Worm (Caenorhabditis elegans) whole organism, L4 larva: Measurements from ENCODE around the gene D1005.6.

Experiments used
- D1046.2 ChIP-seq: fragments of 200-800 bp; sonication (Bioruptor generic); IDR thresholded peaks from 2 replicates; pipeline ENCODE4 v1.3.6; 2022; ENCODE audit warnings: missing genetic modification characterization, missing compliant biosample characterization
- F26F4.8 ChIP-seq: fragments of 200-800 bp; sonication (Bioruptor generic); conservative IDR thresholded peaks from 2 replicates; pipeline ENCODE4 v1.3.6; 2022; ENCODE audit warnings: missing genetic modification characterization, missing compliant biosample characterization
- R02D3.7 ChIP-seq: fragments of 150-350 bp; sonication (generic microtip); optimal IDR thresholded peaks from 3 replicates; lab custom pipeline; 2014; ENCODE audit warnings: missing biosample characterization, missing genetic modification characterization
- Y5F2A.4 ChIP-seq: fragments of 200-800 bp; sonication (Bioruptor generic); optimal IDR thresholded peaks from 2 replicates; lab custom pipeline; 2018; ENCODE audit warnings: mild to moderate bottlenecking, missing genetic modification characterization, missing compliant biosample characterization
- Y75B8A.6 ChIP-seq: fragments of 200-800 bp; sonication (Bioruptor generic); IDR thresholded peaks from 2 replicates; pipeline ENCODE4 v1.3.6; 2022; ENCODE audit warnings: missing genetic modification reagents, missing genetic modification characterization, missing compliant biosample characterization
- aha-1 ChIP-seq: fragments of 150-350 bp; peaks from one replicate; lab custom pipeline; 2014; ENCODE audit warnings: missing biosample characterization, missing genetic modification characterization
- ama-1 ChIP-seq: fragments of 150-350 bp; optimal IDR thresholded peaks from 2 replicates; lab custom pipeline; 2014; ENCODE audit warnings: inconsistent platforms, mixed read lengths
- ceh-20 ChIP-seq: fragments of 200-800 bp; sonication (Bioruptor generic); IDR thresholded peaks from 2 replicates; pipeline ENCODE4 v1.3.6; 2022; ENCODE audit warnings: missing genetic modification reagents, missing genetic modification characterization, missing compliant biosample characterization
- ceh-28 ChIP-seq: fragments of 150-350 bp; optimal IDR thresholded peaks from 2 replicates; lab custom pipeline; 2014; ENCODE audit warnings: missing biosample characterization, missing genetic modification reagents, missing genetic modification characterization
- ceh-44 ChIP-seq: fragments of 200-800 bp; sonication (Bioruptor generic); IDR thresholded peaks from 2 replicates; pipeline ENCODE4 v1.3.6; 2022; ENCODE audit warnings: missing genetic modification reagents, missing genetic modification characterization, missing compliant biosample characterization
- ceh-62 ChIP-seq: sonication (generic microtip); optimal IDR thresholded peaks from 2 replicates; lab custom pipeline; 2017; ENCODE audit warnings: missing biosample characterization, missing genetic modification characterization
- cey-2 ChIP-seq: sonication (generic microtip); optimal IDR thresholded peaks from 3 replicates; lab custom pipeline; 2017; ENCODE audit warnings: missing genetic modification characterization, mild to moderate bottlenecking, missing compliant biosample characterization, antibody characterized with exemption, borderline replicate concordance; ENCODE audit not compliant: insufficient read depth
- daf-16 ChIP-seq, 3 experiments: sonication (generic microtip); optimal IDR thresholded peaks; 2 replicates each; lab custom pipeline; 2016 to 2017; ENCODE audit warnings: missing genetic modification characterization in 3 of 3, missing genetic modification reagents in 3 of 3, mild to moderate bottlenecking in 2 of 3, missing compliant biosample characterization in 2 of 3, missing biosample characterization in 1 of 3, moderate library complexity in 1 of 3
- daf-19 ChIP-seq: fragments of 200-800 bp; sonication (Bioruptor generic); conservative IDR thresholded peaks from 2 replicates; pipeline ENCODE4 v1.3.6; 2022; ENCODE audit warnings: missing genetic modification characterization, missing compliant biosample characterization
- daf-8 ChIP-seq: fragments of 200-800 bp; sonication (Bioruptor generic); IDR thresholded peaks from 2 replicates; pipeline ENCODE4 v1.3.6; 2022; ENCODE audit warnings: missing genetic modification characterization, missing compliant biosample characterization
- dmd-6 ChIP-seq: fragments of 200-800 bp; sonication (Bioruptor generic); IDR thresholded peaks from 2 replicates; pipeline ENCODE4 v1.3.6; 2022; ENCODE audit warnings: missing genetic modification reagents, missing genetic modification characterization, missing compliant biosample characterization
- dmd-9 ChIP-seq: fragments of 200-800 bp; sonication (Bioruptor generic); IDR thresholded peaks from 2 replicates; pipeline ENCODE4 v1.3.6; 2022; ENCODE audit warnings: missing genetic modification reagents, missing genetic modification characterization, missing compliant biosample characterization
- dve-1 ChIP-seq: sonication (generic microtip); optimal IDR thresholded peaks from 2 replicates; lab custom pipeline; 2017; ENCODE audit warnings: antibody characterized with exemption, mild to moderate bottlenecking, missing genetic modification characterization, missing compliant biosample characterization; ENCODE audit not compliant: insufficient read depth
- egl-27 ChIP-seq: sonication (generic microtip); optimal IDR thresholded peaks from 3 replicates; lab custom pipeline; 2017; ENCODE audit warnings: missing biosample characterization, missing genetic modification reagents, missing genetic modification characterization
- egl-43 ChIP-seq: fragments of 200-800 bp; sonication (Bioruptor generic); IDR thresholded peaks from 2 replicates; pipeline ENCODE4 v1.3.6; 2022; ENCODE audit warnings: missing genetic modification reagents, missing genetic modification characterization, missing compliant biosample characterization
- fos-1 ChIP-seq: fragments of 150-350 bp; optimal IDR thresholded peaks from 2 replicates; lab custom pipeline; 2014; ENCODE audit warnings: missing biosample characterization, missing genetic modification characterization
- gei-8 ChIP-seq: fragments of 200-800 bp; sonication (Bioruptor generic); optimal IDR thresholded peaks from 2 replicates; lab custom pipeline; 2018; ENCODE audit warnings: mild to moderate bottlenecking, missing genetic modification characterization, missing compliant biosample characterization
- hif-1 ChIP-seq, 2 experiments: sonication (generic microtip); optimal IDR thresholded peaks; 2 replicates each; lab custom pipeline; 2016 to 2017; ENCODE audit warnings: missing compliant biosample characterization in 2 of 2, missing genetic modification characterization in 2 of 2, missing genetic modification reagents in 2 of 2, missing genotype in 2 of 2, mild to moderate bottlenecking in 1 of 2
- hlh-11 ChIP-seq: fragments of 200-800 bp; sonication (Bioruptor generic); optimal IDR thresholded peaks from 2 replicates; lab custom pipeline; 2018; ENCODE audit warnings: mild to moderate bottlenecking, missing genetic modification characterization, missing compliant biosample characterization
- hlh-30 ChIP-seq: sonication (generic microtip); optimal IDR thresholded peaks from 2 replicates; lab custom pipeline; 2017; ENCODE audit warnings: antibody characterized with exemption, mild to moderate bottlenecking, missing genetic modification characterization, missing compliant biosample characterization; ENCODE audit not compliant: insufficient read depth
- lim-7 ChIP-seq: fragments of 200-800 bp; sonication (Bioruptor generic); IDR thresholded peaks from 2 replicates; pipeline ENCODE4 v1.3.6; 2022; ENCODE audit warnings: missing genetic modification characterization, missing compliant biosample characterization
- lin-13 ChIP-seq: fragments of 150-350 bp; optimal IDR thresholded peaks from 2 replicates; lab custom pipeline; 2014; ENCODE audit warnings: missing biosample characterization, missing genetic modification reagents, missing genetic modification characterization
- lir-3 ChIP-seq: sonication (generic microtip); optimal IDR thresholded peaks from 2 replicates; lab custom pipeline; 2016; ENCODE audit warnings: mild to moderate bottlenecking, missing genetic modification characterization, missing compliant biosample characterization
- mdl-1 ChIP-seq, 2 experiments: fragments of 150-350 bp in 1 of 2; sonication (generic microtip) in 1 of 2; optimal IDR thresholded peaks; 2 replicates each; lab custom pipeline; 2014 to 2017; ENCODE audit warnings: missing biosample characterization in 2 of 2, missing genetic modification characterization in 2 of 2
- mdt-29 ChIP-seq: fragments of 200-800 bp; sonication (Bioruptor generic); IDR thresholded peaks from 2 replicates; pipeline ENCODE4 v1.3.6; 2022; ENCODE audit warnings: missing genetic modification reagents, missing genetic modification characterization, missing compliant biosample characterization
- mxl-2 ChIP-seq: fragments of 200-800 bp; sonication (Bioruptor generic); conservative IDR thresholded peaks from 2 replicates; pipeline ENCODE4 v1.3.6; 2022; ENCODE audit warnings: missing genetic modification reagents, missing genetic modification characterization, missing compliant biosample characterization
- mxl-3 ChIP-seq: fragments of 200-800 bp; sonication (Bioruptor generic); optimal IDR thresholded peaks from 2 replicates; lab custom pipeline; 2018; ENCODE audit warnings: mild to moderate bottlenecking, missing genetic modification characterization, missing compliant biosample characterization
- nhr-11 ChIP-seq: fragments of 150-350 bp; optimal IDR thresholded peaks from 2 replicates; lab custom pipeline; 2014; ENCODE audit warnings: missing biosample characterization, missing genetic modification characterization
- nhr-28 ChIP-seq: fragments of 150-350 bp; optimal IDR thresholded peaks from 2 replicates; lab custom pipeline; 2014; ENCODE audit warnings: missing biosample characterization, missing genetic modification characterization
- nhr-42 ChIP-seq: fragments of 200-800 bp; sonication (Bioruptor generic); IDR thresholded peaks from 2 replicates; pipeline ENCODE4 v1.3.6; 2022; ENCODE audit warnings: missing genetic modification characterization, missing compliant biosample characterization
- nhr-48 ChIP-seq: sonication (generic microtip); optimal IDR thresholded peaks from 2 replicates; lab custom pipeline; 2016; ENCODE audit warnings: mild to moderate bottlenecking, missing genetic modification characterization, missing compliant biosample characterization
- nhr-77 ChIP-seq: fragments of 150-350 bp; optimal IDR thresholded peaks from 2 replicates; lab custom pipeline; 2014; ENCODE audit warnings: missing biosample characterization, missing genetic modification characterization
- pha-4 ChIP-seq, 2 experiments: fragments of 150-350 bp in 1 of 2; fragments of 200-800 bp in 1 of 2; sonication (Bioruptor generic) in 1 of 2; IDR thresholded peaks in 1 of 2; optimal IDR thresholded peaks in 1 of 2; 2 replicates each; pipeline versions ENCODE4 v1.3.6 to Lab custom; 2014 to 2022; ENCODE audit warnings: missing genetic modification characterization in 2 of 2, missing genetic modification reagents in 2 of 2, missing biosample characterization in 1 of 2, missing compliant biosample characterization in 1 of 2
- php-3 ChIP-seq: fragments of 200-800 bp; sonication (Bioruptor generic); IDR thresholded peaks from 2 replicates; pipeline ENCODE4 v1.3.6; 2022; ENCODE audit warnings: missing genetic modification reagents, missing genetic modification characterization, missing compliant biosample characterization
- rbr-2 ChIP-seq: sonication (generic microtip); optimal IDR thresholded peaks from 2 replicates; lab custom pipeline; 2016; ENCODE audit warnings: missing genotype, missing genetic modification characterization, missing compliant biosample characterization
- saeg-2 ChIP-seq: fragments of 200-800 bp; sonication (Bioruptor generic); IDR thresholded peaks from 2 replicates; pipeline ENCODE4 v1.3.6; 2022; ENCODE audit warnings: missing genetic modification reagents, missing genetic modification characterization, missing compliant biosample characterization
- snpc-4 ChIP-seq: fragments of 150-350 bp; optimal IDR thresholded peaks from 2 replicates; lab custom pipeline; 2014; ENCODE audit warnings: missing biosample characterization, missing genetic modification characterization
- tra-1 ChIP-seq: fragments of 200-800 bp; sonication (Bioruptor generic); IDR thresholded peaks from 2 replicates; pipeline ENCODE4 v1.3.6; 2022; ENCODE audit warnings: missing genetic modification reagents, missing genetic modification characterization, missing compliant biosample characterization
- unc-62 ChIP-seq, 3 experiments: fragments of 150-350 bp in 1 of 3; sonication (generic microtip); optimal IDR thresholded peaks in 2 of 3; peaks in 1 of 3; 1 replicate in 1 of 3; 2 replicates in 2 of 3; lab custom pipeline; 2014 to 2017; ENCODE audit warnings: missing biosample characterization in 3 of 3, missing genetic modification characterization in 3 of 3, missing genetic modification reagents in 3 of 3, missing genotype in 1 of 3
- zfp-3 ChIP-seq: fragments of 200-800 bp; sonication (Bioruptor generic); conservative IDR thresholded peaks from 2 replicates; pipeline ENCODE4 v1.3.6; 2022; ENCODE audit warnings: missing genetic modification reagents, missing genetic modification characterization, missing compliant biosample characterization
- zip-2 ChIP-seq: fragments of 150-350 bp; optimal IDR thresholded peaks from 2 replicates; lab custom pipeline; 2014; ENCODE audit warnings: missing biosample characterization, missing genetic modification characterization

Gene D1005.6

ce11 chrX:1479190-1479589 lies 14.6 kb upstream of the D1005.6 start, which contains the start of gene acly-1:
Gene acly-1, plus strand, starts transcription at chrX:1479542.
- no peak for TF ChIP-seq Y75B8A.6 (GFP tag; lab: Robert Waterston, UW)
- no peak for TF ChIP-seq nhr-28 (tag; lab: Kevin White, UChicago)
- no peak for TF ChIP-seq ama-1
- no peak for TF ChIP-seq egl-27 (tag; lab: Kevin White, UChicago)
- TF ChIP-seq D1046.2 (GFP tag; lab: Robert Waterston, UW): no peak
- TF ChIP-seq aha-1 (tag; lab: Kevin White, UChicago): peak; percentile 83
- TF ChIP-seq snpc-4: no peak
- no peak for TF ChIP-seq ceh-44 (GFP tag; lab: Robert Waterston, UW)
- no peak for TF ChIP-seq saeg-2 (GFP tag; lab: Robert Waterston, UW)
- no peak for TF ChIP-seq ceh-20
- no peak for TF ChIP-seq daf-16 (GFP tag; optimal IDR thresholded peaks at IDR 0.05; lab: Kevin White, UChicago)
- peak; percentile 67 for TF ChIP-seq daf-16 (tag; optimal IDR thresholded peaks at IDR 0.05; lab: Kevin White, UChicago)
- no peak for TF ChIP-seq R02D3.7
- TF ChIP-seq lir-3 (tag; lab: Kevin White, UChicago): no peak
- no peak for TF ChIP-seq ceh-62 (tag; lab: Kevin White, UChicago)
- TF ChIP-seq unc-62 (GFP tag; optimal IDR thresholded peaks at IDR 0.05 in 1 of 2; lab: Kevin White, UChicago): peak in 1 of 2 experiments; percentile 58
- no peak for TF ChIP-seq unc-62 (tag; optimal IDR thresholded peaks at IDR 0.05; lab: Kevin White, UChicago)
- TF ChIP-seq daf-8 (GFP tag; lab: Robert Waterston, UW): no peak
- no peak for TF ChIP-seq egl-43 (GFP tag; lab: Robert Waterston, UW)
- no peak for TF ChIP-seq ceh-28 (tag; lab: Kevin White, UChicago)
- no peak for TF ChIP-seq nhr-48 (tag; lab: Kevin White, UChicago)
- TF ChIP-seq nhr-77 (tag; lab: Kevin White, UChicago): no peak
- no peak for TF ChIP-seq mxl-2
- no peak for TF ChIP-seq lim-7 (GFP tag; lab: Robert Waterston, UW)
- peak in 1 of 2 experiments; percentile 55 for TF ChIP-seq mdl-1 (tag; optimal IDR thresholded peaks at IDR 0.05; lab: Kevin White, UChicago)
- peak; percentile 33 for TF ChIP-seq rbr-2 (tag; lab: Kevin White, UChicago)
- no peak for TF ChIP-seq F26F4.8
- no peak for TF ChIP-seq zip-2 (tag; lab: Kevin White, UChicago)

DNA sequence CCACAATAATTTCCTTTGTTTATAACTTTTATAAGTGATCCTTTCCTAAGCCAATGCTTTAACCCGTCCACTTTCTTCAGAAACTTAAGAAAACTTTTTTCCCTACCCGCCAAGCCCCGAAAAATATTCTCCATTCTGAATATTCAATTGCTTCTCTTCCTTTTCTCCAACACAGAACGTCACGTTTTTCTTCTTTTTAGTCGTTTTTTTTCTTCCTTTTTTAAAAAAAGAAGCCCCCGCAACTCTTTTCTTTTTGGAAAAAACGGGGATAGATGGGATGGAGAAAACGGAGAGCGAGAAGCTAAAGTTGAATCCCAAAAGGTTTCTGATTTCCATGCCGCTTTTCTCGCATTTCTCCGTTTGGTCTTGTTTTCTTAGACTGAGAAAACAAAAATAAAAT lies 14.0 kb upstream of the D1005.6 start:
- TF ChIP-seq cey-2 (tag; lab: Kevin White, UChicago) (no peak), hlh-30 (tag; lab: Kevin White, UChicago) (peak; percentile 17)

- TF ChIP-seq nhr-11: no peak
- 0 out of 2 replicates have a peak, but pooled peaks have one; percentile 42 for TF ChIP-seq zfp-3
- TF ChIP-seq dve-1 (tag; lab: Kevin White, UChicago): peak; percentile 92
- TF ChIP-seq gei-8 (GFP tag; lab: Kevin White, UChicago): peak; percentile 64
- peak; percentile 52 for TF ChIP-seq nhr-77 (tag; lab: Kevin White, UChicago)
- TF ChIP-seq saeg-2 (GFP tag; lab: Robert Waterston, UW): peak; percentile 64; the same call in 1 of the 2 replicates
- no peak for TF ChIP-seq R02D3.7
- peak; percentile 70; the same call in 1 of the 2 replicates for TF ChIP-seq nhr-42 (GFP tag; lab: Robert Waterston, UW)
- TF ChIP-seq D1046.2 (GFP tag; lab: Robert Waterston, UW): no peak
- TF ChIP-seq Y5F2A.4 (GFP tag; lab: Kevin White, UChicago): no peak
- TF ChIP-seq fos-1 (tag; lab: Kevin White, UChicago): no peak
- peak; percentile 92 for TF ChIP-seq tra-1 (GFP tag; lab: Robert Waterston, UW)
- TF ChIP-seq mxl-3 (GFP tag; lab: Kevin White, UChicago): peak; percentile 94
- TF ChIP-seq dmd-9 (GFP tag; lab: Robert Waterston, UW): no peak
- TF ChIP-seq hlh-11 (tag; lab: Kevin White, UChicago): peak; percentile 92
- no peak for TF ChIP-seq lin-13
- peak; percentile 97 for TF ChIP-seq dmd-6 (GFP tag; lab: Robert Waterston, UW)
- TF ChIP-seq hif-1 (tag; optimal IDR thresholded peaks at IDR 0.05; lab: Kevin White, UChicago): no peak
- TF ChIP-seq daf-19 (GFP tag; lab: Robert Waterston, UW): no peak
- peak; percentile 90 for TF ChIP-seq hlh-30 (tag; lab: Kevin White, UChicago)
- peak; percentile 83 for TF ChIP-seq php-3
- peak; percentile 95 for TF ChIP-seq aha-1 (tag; lab: Kevin White, UChicago)
- peak; percentile 43; the same call in 1 of the 2 replicates for TF ChIP-seq pha-4 (GFP tag; IDR thresholded peaks at IDR 0.05; lab: Robert Waterston, UW)
- TF ChIP-seq pha-4 (tag; optimal IDR thresholded peaks at IDR 0.05; lab: Kevin White, UChicago): no peak
- TF ChIP-seq mdl-1 (tag; optimal IDR thresholded peaks at IDR 0.05; lab: Kevin White, UChicago): peak; percentile 37 to 89
- peak; percentile 61; the same call in 1 of the 2 replicates for TF ChIP-seq mdt-29 (GFP tag; lab: Robert Waterston, UW)
Measured at ce11 chrX:1477932-1478331, 13.3 kb upstream of the D1005.6 start.
